Fruit fly (Drosophila melanogaster) whole organism, pupa: ENCODE data around the gene dsb.

Experiments used
- CG10348 ChIP-seq: fragments of 200-800 bp; sonication (Bioruptor generic); IDR thresholded peaks from 2 replicates; pipeline ENCODE4 v1.3.6; 2022; ENCODE audit warnings: missing biosample characterization, missing genetic modification characterization
- CG12605 ChIP-seq: fragments of 200-800 bp; sonication (Bioruptor generic); IDR thresholded peaks from 2 replicates; pipeline ENCODE4 v1.3.6; 2022; ENCODE audit warnings: missing biosample characterization, missing genetic modification characterization
- CG13204 ChIP-seq: fragments of 200-800 bp; sonication (Bioruptor generic); optimal IDR thresholded peaks from 2 replicates; lab custom pipeline; 2018; ENCODE audit warnings: missing biosample characterization, mild to moderate bottlenecking, missing genetic modification characterization, moderate library complexity
- CG14655 ChIP-seq: fragments of 200-800 bp; sonication (Bioruptor generic); optimal IDR thresholded peaks from 3 replicates; lab custom pipeline; 2017; ENCODE audit warnings: mild to moderate bottlenecking, missing biosample characterization, missing genetic modification reagents, missing genetic modification characterization
- CG15710 ChIP-seq: fragments of 200-800 bp; sonication (Bioruptor generic); optimal IDR thresholded peaks from 2 replicates; lab custom pipeline; 2018; ENCODE audit warnings: missing biosample characterization, mild to moderate bottlenecking, missing genetic modification characterization, moderate library complexity
- CG17806 ChIP-seq: fragments of 200-800 bp; sonication (Bioruptor generic); optimal IDR thresholded peaks from 2 replicates; lab custom pipeline; 2018; ENCODE audit warnings: missing biosample characterization, mild to moderate bottlenecking, missing genetic modification characterization, moderate library complexity
- CG32121 ChIP-seq: fragments of 200-800 bp; sonication (Bioruptor generic); IDR thresholded peaks from 2 replicates; pipeline ENCODE4 v1.3.6; 2022; ENCODE audit warnings: missing biosample characterization, missing genetic modification characterization
- CG34367 ChIP-seq: fragments of 200-800 bp; sonication (Bioruptor generic); optimal IDR thresholded peaks from 2 replicates; lab custom pipeline; 2018; ENCODE audit warnings: missing biosample characterization, mild to moderate bottlenecking, missing genetic modification characterization
- CG4496 ChIP-seq: fragments of 200-800 bp; sonication (Bioruptor generic); IDR thresholded peaks from 3 replicates; pipeline ENCODE4 v1.3.6; 2022; ENCODE audit warnings: missing biosample characterization, missing genetic modification characterization
- CG8159 ChIP-seq: fragments of 200-800 bp; sonication (Bioruptor generic); optimal IDR thresholded peaks from 3 replicates; lab custom pipeline; 2018; ENCODE audit warnings: missing biosample characterization, mild to moderate bottlenecking, missing genetic modification characterization, moderate library complexity
- CG8301 ChIP-seq: fragments of 200-800 bp; sonication (Bioruptor generic); optimal IDR thresholded peaks from 2 replicates; lab custom pipeline; 2018; ENCODE audit warnings: missing biosample characterization, mild to moderate bottlenecking, missing genetic modification characterization
- CG9948 ChIP-seq: fragments of 200-800 bp; sonication (Bioruptor generic); optimal IDR thresholded peaks from 2 replicates; lab custom pipeline; 2018; ENCODE audit warnings: missing biosample characterization, mild to moderate bottlenecking, missing genetic modification characterization, moderate library complexity
- D1 ChIP-seq: fragments of 200-800 bp; sonication (Bioruptor generic); optimal IDR thresholded peaks from 2 replicates; lab custom pipeline; 2018; ENCODE audit warnings: missing biosample characterization, mild to moderate bottlenecking, missing genetic modification characterization, moderate library complexity
- EcR ChIP-seq: fragments of 200-800 bp; sonication (Bioruptor generic); optimal IDR thresholded peaks from 3 replicates; lab custom pipeline; 2019; ENCODE audit warnings: missing biosample characterization, missing genetic modification characterization, mild to moderate bottlenecking, moderate library complexity, missing genetic modification reagents
- Ets98B ChIP-seq: fragments of 200-800 bp; sonication (Bioruptor generic); IDR thresholded peaks from 2 replicates; pipeline ENCODE4 v1.3.6; 2022; ENCODE audit warnings: missing biosample characterization, missing genetic modification characterization
- Pif1A ChIP-seq: fragments of 200-800 bp; sonication (Bioruptor generic); optimal IDR thresholded peaks from 3 replicates; lab custom pipeline; 2016; ENCODE audit warnings: missing biosample characterization, missing genetic modification characterization
- Pif1B ChIP-seq: fragments of 200-800 bp; sonication (Bioruptor generic); optimal IDR thresholded peaks from 3 replicates; lab custom pipeline; 2016; ENCODE audit warnings: missing biosample characterization, missing genetic modification characterization
- Snoo ChIP-seq: fragments of 200-800 bp; sonication (Bioruptor generic); optimal IDR thresholded peaks from 3 replicates; lab custom pipeline; 2017; ENCODE audit warnings: missing biosample characterization, mild to moderate bottlenecking, missing genetic modification characterization, inconsistent platforms
- fd96Ca ChIP-seq: fragments of 200-800 bp; sonication (Bioruptor generic); IDR thresholded peaks from 3 replicates; pipeline ENCODE4 v1.3.6; 2022; ENCODE audit warnings: missing biosample characterization, missing genetic modification characterization
- gl ChIP-seq: fragments of 200-800 bp; sonication (Bioruptor generic); optimal IDR thresholded peaks from 2 replicates; lab custom pipeline; 2018; ENCODE audit warnings: missing biosample characterization, mild to moderate bottlenecking, missing genetic modification characterization
- rn ChIP-seq: fragments of 200-800 bp; sonication (Bioruptor generic); IDR thresholded peaks from 2 replicates; pipeline ENCODE4 v1.3.6; 2022; ENCODE audit warnings: missing biosample characterization, missing genetic modification characterization

dsb gene

dm6 chr3L:1910107-1910506, at the start of gene dsb:
Gene dsb, minus strand, starts transcription at chr3L:1910197.
- TF ChIP-seq CG12605 (GFP tag; lab: Robert Waterston, UW) (no peak), CG13204 (GFP tag; lab: Kevin White, UChicago) (peak; percentile 7)

DNA sequence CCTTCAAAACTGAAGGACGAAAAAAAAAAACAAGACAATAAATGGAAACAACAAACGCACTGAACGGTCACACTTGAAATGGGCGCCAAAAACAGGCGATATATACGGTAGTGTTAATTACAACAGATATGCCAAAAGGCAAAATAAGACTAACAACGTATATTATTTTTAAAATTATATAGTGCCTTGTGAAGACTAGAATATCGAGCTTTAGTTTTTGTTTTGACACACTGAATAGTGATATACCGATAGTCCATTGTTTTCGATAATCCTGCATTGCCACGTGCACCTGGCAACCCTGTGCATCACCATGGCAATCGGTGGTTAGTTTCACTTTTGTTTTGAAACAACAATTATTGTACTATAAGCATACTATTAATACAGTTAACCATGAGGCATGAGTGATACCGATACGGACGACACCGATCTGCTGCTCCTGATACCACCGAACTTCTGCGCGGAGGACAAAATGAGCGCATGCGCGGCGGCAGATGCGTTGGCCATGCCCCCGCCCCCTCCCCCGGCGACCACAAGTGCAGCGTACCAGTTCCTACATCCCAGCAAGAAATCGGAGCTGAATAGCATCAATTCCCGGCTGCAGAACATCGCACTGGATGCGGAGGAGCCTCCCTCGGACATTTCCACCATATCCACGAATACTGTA, 37.6 kb upstream of the dsb start, which contains the start of the genes mu2 and Cnb:
Gene mu2, minus strand, starts transcription at position 13 of the 664 bp plus-strand sequence.
Gene Cnb, plus strand, starts transcription at position 103 of the 664 bp plus-strand sequence.
- TF ChIP-seq fd96Ca (0 out of 3 replicates have a peak, but pooled peaks have one; percentile 40), gl (tag; lab: Kevin White, UChicago) (no peak)

dm6 chr3L:1940843-1941418, 30.9 kb upstream of the dsb start, which contains the start of gene Mfap1:
Gene Mfap1, plus strand, starts transcription at chr3L:1941068.
- no peak for TF ChIP-seq rn (GFP tag; lab: Robert Waterston, UW)
- TF ChIP-seq CG34367 (tag; lab: Kevin White, UChicago): no peak
- no peak for TF ChIP-seq EcR (GFP tag; lab: Kevin White, UChicago)
- TF ChIP-seq CG13204 (GFP tag; lab: Kevin White, UChicago): no peak
- no peak for TF ChIP-seq CG17806 (tag; lab: Kevin White, UChicago)
- no peak for TF ChIP-seq D1 (tag; lab: Kevin White, UChicago)
- no peak for TF ChIP-seq CG4496 (GFP tag; lab: Robert Waterston, UW)
- TF ChIP-seq, all 21 proteins: peak for 0

DNA sequence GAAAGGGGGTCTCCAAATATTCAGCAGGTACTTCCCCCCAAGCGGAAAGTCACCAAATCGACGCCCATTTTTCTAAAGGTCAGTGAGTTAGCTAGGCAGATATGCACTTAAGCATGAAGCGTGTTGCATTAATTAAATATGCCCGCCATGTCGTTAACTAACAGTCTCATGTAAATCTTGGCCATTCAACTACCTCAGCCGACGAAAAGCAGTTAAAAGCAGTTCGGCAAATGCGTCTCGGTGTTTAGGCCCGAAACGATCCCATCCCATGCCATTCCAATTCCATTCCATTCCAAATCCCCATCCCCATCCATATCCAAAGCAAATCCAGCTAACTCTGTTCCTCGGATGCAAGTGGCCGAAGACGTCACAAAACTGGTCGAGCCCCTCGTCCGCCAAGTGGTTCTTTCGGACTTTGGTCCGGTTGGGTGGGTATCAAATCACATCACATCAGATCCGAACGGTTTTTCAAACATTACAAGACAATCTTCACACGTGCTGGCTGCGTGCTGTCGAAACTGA, 30.0 kb upstream of the dsb start:
- TF ChIP-seq EcR (GFP tag; lab: Kevin White, UChicago) (no peak), CG4496 (GFP tag; lab: Robert Waterston, UW) (0 out of 3 replicates have a peak, but pooled peaks have one; percentile 13)

dm6 chr3L:1938767-1939166, 28.8 kb upstream of the dsb start, which contains the start of the genes CG46523 and CG5687:
Gene CG46523, minus strand, starts transcription at chr3L:1939103.
Gene CG5687, minus strand, starts transcription at chr3L:1939103.
- TF ChIP-seq CG4496 (GFP tag; lab: Robert Waterston, UW) (peak; percentile 59; the same call in 2 of the 3 replicates), Ets98B (GFP tag; lab: Robert Waterston, UW) (no peak), CG32121 (no peak), EcR (GFP tag; lab: Kevin White, UChicago) (no peak), Pif1A (no peak)

DNA sequence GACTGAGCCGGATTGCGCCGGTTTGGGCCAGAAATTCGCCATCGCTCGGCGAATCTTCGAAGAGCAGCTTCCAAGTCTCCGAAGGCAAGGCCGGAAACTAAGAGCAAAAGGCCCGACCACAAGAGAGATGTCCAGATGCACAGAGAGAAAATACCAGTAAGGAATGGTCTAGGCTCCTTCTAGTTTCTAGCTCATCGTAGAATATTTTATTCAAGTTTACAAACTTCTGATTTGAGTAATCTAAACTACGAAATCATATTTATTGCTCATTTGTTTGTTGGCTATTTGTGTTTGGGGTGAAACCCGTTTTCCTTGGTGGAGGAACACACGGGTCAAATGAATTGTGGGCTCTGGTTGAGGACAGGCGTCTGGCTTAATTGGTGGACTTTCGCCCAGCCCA, 27.5 kb upstream of the dsb start:
- TF ChIP-seq CG9948 (no peak), CG8159 (tag; lab: Kevin White, UChicago) (peak; percentile 14), CG13204 (GFP tag; lab: Kevin White, UChicago) (no peak), CG32121 (0 out of 2 replicates have a peak, but pooled peaks have one; percentile 14), CG12605 (GFP tag; lab: Robert Waterston, UW) (no peak), CG15710 (tag; lab: Kevin White, UChicago) (no peak), rn (GFP tag; lab: Robert Waterston, UW) (no peak), Snoo (tag; lab: Kevin White, UChicago) (no peak), Pif1A (no peak), CG4496 (GFP tag; lab: Robert Waterston, UW) (peak; percentile 64), CG17806 (tag; lab: Kevin White, UChicago) (no peak), gl (tag; lab: Kevin White, UChicago) (no peak), Pif1B (GFP tag; lab: Kevin White, UChicago) (peak; percentile 6), Ets98B (GFP tag; lab: Robert Waterston, UW) (no peak; the same call in 1 of the 2 replicates), D1 (tag; lab: Kevin White, UChicago) (no peak), CG8301 (tag; lab: Kevin White, UChicago) (peak; percentile 49), EcR (GFP tag; lab: Kevin White, UChicago) (no peak), CG14655 (GFP tag; lab: Kevin White, UChicago) (peak; percentile 59), CG34367 (tag; lab: Kevin White, UChicago) (no peak), fd96Ca (no peak), CG10348 (GFP tag; lab: Robert Waterston, UW) (no peak)

- TF ChIP-seq Ets98B (GFP tag; lab: Robert Waterston, UW) (no peak), gl (tag; lab: Kevin White, UChicago) (no peak), rn (GFP tag; lab: Robert Waterston, UW) (no peak), Pif1B (GFP tag; lab: Kevin White, UChicago) (no peak), CG8301 (tag; lab: Kevin White, UChicago) (no peak), EcR (GFP tag; lab: Kevin White, UChicago) (no peak), CG14655 (GFP tag; lab: Kevin White, UChicago) (no peak), CG9948 (no peak)
Observed at dm6 chr3L:1928959-1929358, 19.0 kb upstream of the dsb start.
